Worm (Caenorhabditis elegans): ENCODE measurements around the gene sre-48.

sre-48 gene

DNA sequence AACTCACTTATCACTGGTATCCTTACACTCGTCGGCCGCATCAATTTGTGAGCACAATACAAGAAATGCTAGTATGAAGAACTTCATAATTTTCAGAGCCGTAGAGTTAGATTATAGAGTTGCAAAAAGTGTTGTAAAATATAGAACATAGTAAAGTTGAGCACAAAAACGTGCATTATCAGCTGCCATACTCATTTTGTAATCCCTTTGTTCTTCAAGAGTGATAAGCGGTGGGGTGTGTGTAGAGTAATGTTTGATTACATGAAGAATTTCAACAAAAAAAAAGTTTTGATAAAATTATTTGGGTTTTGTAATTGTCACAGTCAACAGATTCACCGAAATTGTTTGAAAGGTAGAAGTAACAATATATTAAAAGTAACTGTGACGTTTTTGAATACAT is 3.2 kb upstream of the sre-48 start, which contains the start of the genes Y39G8B.13 and Y39G8B.10:
TSS of gene Y39G8B.13 (minus strand) at position 125 of the 400 bp plus-strand sequence.
TSS of gene Y39G8B.10 (minus strand) at position 193 of the 400 bp plus-strand sequence.
- TF ChIP-seq aly-1 (tag; optimal IDR thresholded peaks at IDR 0.05) (no peak), hnd-1 (tag; optimal IDR thresholded peaks at IDR 0.05) (no peak)

DNA sequence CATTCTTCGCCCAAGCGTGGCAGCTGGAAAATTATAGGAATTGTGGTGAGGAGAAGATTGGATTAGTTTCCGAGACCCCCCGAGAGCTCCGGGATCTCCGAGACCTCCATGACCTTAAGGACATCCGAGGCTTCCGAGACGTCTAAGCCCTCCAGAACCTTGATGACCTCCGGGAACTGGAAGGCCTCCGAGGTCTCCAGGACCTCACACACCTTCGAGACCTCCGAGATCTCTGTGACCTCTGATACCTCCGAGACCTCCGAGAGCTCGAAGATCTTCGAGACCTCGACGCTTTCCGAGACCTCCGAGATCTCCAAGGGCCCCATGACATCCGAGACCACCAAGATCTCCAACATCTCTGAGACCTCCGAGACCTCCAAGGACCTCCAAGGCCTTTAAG is 2.6 kb upstream of the sre-48 start:
- TF ChIP-seq pes-1 (GFP tag; IDR thresholded peaks at IDR 0.05) (no peak), tbx-11 (GFP tag; IDR thresholded peaks at IDR 0.05) (no peak), scrt-1 (GFP tag; IDR thresholded peaks at IDR 0.05) (no peak), F13C5.2 (tag; optimal IDR thresholded peaks at IDR 0.05) (no peak), B0310.2 (tag; optimal IDR thresholded peaks at IDR 0.05) (no peak), ceh-36 (tag; optimal IDR thresholded peaks at IDR 0.05) (no peak), hmbx-1 (tag; optimal IDR thresholded peaks at IDR 0.05) (no peak), aly-1 (tag; optimal IDR thresholded peaks at IDR 0.05) (no peak), ets-7 (tag; optimal IDR thresholded peaks at IDR 0.05) (no peak), flt-1 (GFP tag; IDR thresholded peaks at IDR 0.05) (no peak), tra-4 (tag; optimal IDR thresholded peaks at IDR 0.05) (no peak), hmg-4 (GFP tag; optimal IDR thresholded peaks at IDR 0.05) (no peak)

DNA sequence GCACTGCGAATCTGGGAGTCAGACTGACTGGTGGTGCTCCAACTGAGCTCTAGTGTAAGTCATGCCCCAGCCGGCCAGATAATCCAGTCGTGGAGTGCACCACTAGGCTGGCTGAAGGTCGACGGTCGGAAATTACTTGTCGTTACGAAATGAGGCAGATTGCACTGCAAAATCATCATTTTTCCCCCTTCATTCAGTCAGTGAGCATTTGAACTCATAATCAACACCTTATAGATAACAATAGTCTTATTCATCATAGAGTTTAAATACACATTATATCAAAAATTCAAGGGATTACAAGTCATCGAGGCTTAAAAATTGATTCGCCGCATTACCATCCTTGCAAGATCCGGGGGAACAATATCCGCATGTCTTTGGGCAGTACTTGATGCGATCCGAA is 2.1 kb upstream of the sre-48 start:
- no peak for TF ChIP-seq sea-1 (GFP tag; conservative IDR thresholded peaks at IDR 0.05)
- TF ChIP-seq aly-1 (tag; optimal IDR thresholded peaks at IDR 0.05) = no peak
- no peak for TF ChIP-seq ceh-13 (GFP tag; optimal IDR thresholded peaks at IDR 0.05)
- TF ChIP-seq F13C5.2 (tag; optimal IDR thresholded peaks at IDR 0.05) = no peak
- TF ChIP-seq tra-4 (tag; optimal IDR thresholded peaks at IDR 0.05) = no peak
- no peak for TF ChIP-seq hnd-1 (tag; optimal IDR thresholded peaks at IDR 0.05)
- TF ChIP-seq B0310.2 (tag; optimal IDR thresholded peaks at IDR 0.05) = no peak
- no peak for TF ChIP-seq hmg-4 (GFP tag; optimal IDR thresholded peaks at IDR 0.05)
- no peak for TF ChIP-seq tbx-11 (GFP tag; IDR thresholded peaks at IDR 0.05)
- TF ChIP-seq hmbx-1 (tag; optimal IDR thresholded peaks at IDR 0.05) = no peak
- no peak for TF ChIP-seq pes-1 (GFP tag; IDR thresholded peaks at IDR 0.05)
- TF ChIP-seq ets-7 (tag; optimal IDR thresholded peaks at IDR 0.05) = no peak
- TF ChIP-seq ceh-36 (tag; optimal IDR thresholded peaks at IDR 0.05) = no peak
- no peak for TF ChIP-seq scrt-1 (GFP tag; IDR thresholded peaks at IDR 0.05)

DNA sequence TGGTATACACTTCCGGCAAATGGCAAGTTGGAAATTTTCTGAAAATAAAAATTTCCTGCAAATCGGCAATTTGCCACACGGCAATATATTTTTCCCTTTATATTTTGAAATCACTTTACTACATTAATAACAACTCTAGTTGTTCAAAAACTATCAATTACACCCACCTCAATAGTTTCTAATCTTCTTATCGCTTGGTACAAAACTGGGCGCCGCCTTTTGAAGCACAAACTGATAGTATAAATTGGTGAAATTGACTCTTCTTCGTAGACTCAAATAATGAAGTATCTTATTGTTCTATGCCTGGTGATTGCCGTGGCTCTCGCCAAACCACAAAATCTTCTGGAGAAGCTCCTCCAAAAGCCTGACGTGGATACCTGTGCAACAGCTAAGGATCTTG is 1.4 kb upstream of the sre-48 start, which contains the start of gene Y39G8B.9:
TSS of gene Y39G8B.9 (plus strand) at position 269 of the 400 bp plus-strand sequence.
- TF ChIP-seq flt-1 (GFP tag; IDR thresholded peaks at IDR 0.05) = no peak
- TF ChIP-seq hnd-1 (tag; optimal IDR thresholded peaks at IDR 0.05) = no peak
- no peak for TF ChIP-seq scrt-1 (GFP tag; IDR thresholded peaks at IDR 0.05)
- no peak for TF ChIP-seq F13C5.2 (tag; optimal IDR thresholded peaks at IDR 0.05)
- TF ChIP-seq pes-1 (GFP tag; IDR thresholded peaks at IDR 0.05) = no peak
- no peak for TF ChIP-seq ets-7 (tag; optimal IDR thresholded peaks at IDR 0.05)
- no peak for TF ChIP-seq tra-4 (tag; optimal IDR thresholded peaks at IDR 0.05)

DNA sequence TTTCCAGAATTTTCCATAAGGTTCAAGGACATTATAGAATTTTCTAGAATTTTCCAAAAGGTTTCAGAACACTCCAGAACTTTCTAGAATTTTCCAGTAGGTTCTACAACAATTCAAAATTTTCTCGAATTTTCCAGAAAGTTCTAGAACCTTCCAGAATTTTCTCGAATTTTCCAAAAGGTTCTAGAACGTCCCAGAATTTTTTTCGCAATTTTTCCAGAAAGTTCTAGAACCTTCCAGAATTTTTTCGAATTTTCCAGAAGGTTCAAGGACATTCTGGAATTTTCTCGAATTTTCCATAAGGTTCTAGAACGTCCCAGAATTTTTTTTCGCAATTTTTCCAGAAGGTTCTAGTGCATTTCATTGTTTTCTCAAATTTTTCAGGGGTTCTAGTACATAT is 2.0 kb downstream of the sre-48 start:
- TF ChIP-seq flt-1 (GFP tag; IDR thresholded peaks at IDR 0.05) = no peak
- TF ChIP-seq tra-4 (tag; optimal IDR thresholded peaks at IDR 0.05) = no peak
- no peak for TF ChIP-seq sea-1 (GFP tag; conservative IDR thresholded peaks at IDR 0.05)
- TF ChIP-seq ets-7 (tag; optimal IDR thresholded peaks at IDR 0.05) = no peak
- TF ChIP-seq ama-1 (optimal IDR thresholded peaks at IDR 0.05) = no peak
- no peak for TF ChIP-seq ceh-13 (GFP tag; optimal IDR thresholded peaks at IDR 0.05)
- no peak for TF ChIP-seq F13C5.2 (tag; optimal IDR thresholded peaks at IDR 0.05)
- no peak for TF ChIP-seq hmg-4 (GFP tag; optimal IDR thresholded peaks at IDR 0.05)
- TF ChIP-seq scrt-1 (GFP tag; IDR thresholded peaks at IDR 0.05) = no peak
- no peak for TF ChIP-seq ceh-36 (tag; optimal IDR thresholded peaks at IDR 0.05)
- no peak for TF ChIP-seq aly-1 (tag; optimal IDR thresholded peaks at IDR 0.05)
- no peak for TF ChIP-seq tbx-11 (GFP tag; IDR thresholded peaks at IDR 0.05)
- TF ChIP-seq tbx-37 (GFP tag; conservative IDR thresholded peaks at IDR 0.05) = no peak
- no peak for TF ChIP-seq hmbx-1 (tag; optimal IDR thresholded peaks at IDR 0.05)
- no peak for TF ChIP-seq B0310.2 (tag; optimal IDR thresholded peaks at IDR 0.05)
- no peak for TF ChIP-seq pes-1 (GFP tag; IDR thresholded peaks at IDR 0.05)
- no peak for TF ChIP-seq hnd-1 (tag; optimal IDR thresholded peaks at IDR 0.05)

DNA sequence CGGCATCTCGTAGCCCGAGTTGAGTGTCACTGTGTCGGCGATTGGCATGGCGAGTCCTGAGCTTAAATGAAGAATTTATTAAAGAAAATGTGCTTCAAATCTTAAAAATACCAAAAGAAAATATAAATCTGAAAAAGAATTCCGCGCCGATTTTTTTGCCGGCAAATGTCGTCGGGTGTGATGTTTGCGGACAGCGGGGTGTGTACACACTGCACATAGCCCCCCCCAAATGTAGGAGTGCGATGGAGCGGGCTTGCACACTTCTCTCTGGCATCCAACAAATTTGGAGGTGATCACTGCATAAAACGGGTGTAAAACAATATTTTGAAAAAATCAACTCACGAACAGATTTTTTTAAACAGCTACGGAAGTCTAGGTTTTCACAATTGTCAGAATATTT is 3.5 kb downstream of the sre-48 start, which contains the start of gene Y39G8B.2:
TSS of gene Y39G8B.2 (minus strand) at position 61 of the 400 bp plus-strand sequence.
- TF ChIP-seq tbx-37 (GFP tag; conservative IDR thresholded peaks at IDR 0.05) (no peak), pes-1 (GFP tag; IDR thresholded peaks at IDR 0.05) (peak; percentile 68), B0310.2 (tag; optimal IDR thresholded peaks at IDR 0.05) (no peak), ets-7 (tag; optimal IDR thresholded peaks at IDR 0.05) (no peak), ceh-13 (GFP tag; optimal IDR thresholded peaks at IDR 0.05) (no peak), aly-1 (tag; optimal IDR thresholded peaks at IDR 0.05) (no peak), tra-4 (tag; optimal IDR thresholded peaks at IDR 0.05) (no peak), scrt-1 (GFP tag; IDR thresholded peaks at IDR 0.05) (peak; percentile 43; the same call in 1 of the 2 replicates), hnd-1 (tag; optimal IDR thresholded peaks at IDR 0.05) (no peak), sea-1 (GFP tag; conservative IDR thresholded peaks at IDR 0.05) (no peak), ceh-36 (tag; optimal IDR thresholded peaks at IDR 0.05) (no peak), flt-1 (GFP tag; IDR thresholded peaks at IDR 0.05) (0 out of 2 replicates have a peak, but pooled peaks have one; percentile 32), tbx-11 (GFP tag; IDR thresholded peaks at IDR 0.05) (0 out of 2 replicates have a peak, but pooled peaks have one; percentile 43), hmg-4 (GFP tag; optimal IDR thresholded peaks at IDR 0.05) (peak; percentile 66), F13C5.2 (tag; optimal IDR thresholded peaks at IDR 0.05) (peak; percentile 73), ama-1 (optimal IDR thresholded peaks at IDR 0.05) (no peak)

DNA sequence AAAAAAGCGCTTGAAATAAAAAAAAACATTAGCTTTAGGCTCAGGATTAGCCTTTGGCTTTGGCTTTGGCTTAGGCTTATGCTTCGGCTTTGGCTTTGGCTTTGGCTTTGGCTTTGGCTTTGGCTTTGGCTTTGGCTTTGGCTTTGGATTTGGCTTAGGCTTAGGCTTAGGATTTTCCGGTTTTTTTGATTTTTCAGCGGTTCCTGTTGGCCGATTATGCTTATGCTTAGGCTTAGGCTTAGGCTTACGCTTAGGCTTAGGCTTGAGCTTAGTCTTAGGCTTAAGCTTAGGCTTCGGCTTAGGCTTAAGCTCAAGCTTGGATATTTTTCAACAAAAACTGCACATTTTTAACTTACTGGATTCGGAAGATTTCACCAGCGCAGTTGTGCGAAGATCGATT is 5.5 kb downstream of the sre-48 start:
- TF ChIP-seq sea-1 (GFP tag; conservative IDR thresholded peaks at IDR 0.05) (no peak), aly-1 (tag; optimal IDR thresholded peaks at IDR 0.05) (no peak), hmbx-1 (tag; optimal IDR thresholded peaks at IDR 0.05) (no peak), hmg-4 (GFP tag; optimal IDR thresholded peaks at IDR 0.05) (no peak), flt-1 (GFP tag; IDR thresholded peaks at IDR 0.05) (no peak), ceh-36 (tag; optimal IDR thresholded peaks at IDR 0.05) (peak; percentile 71), tra-4 (tag; optimal IDR thresholded peaks at IDR 0.05) (no peak), tbx-11 (GFP tag; IDR thresholded peaks at IDR 0.05) (no peak)

DNA sequence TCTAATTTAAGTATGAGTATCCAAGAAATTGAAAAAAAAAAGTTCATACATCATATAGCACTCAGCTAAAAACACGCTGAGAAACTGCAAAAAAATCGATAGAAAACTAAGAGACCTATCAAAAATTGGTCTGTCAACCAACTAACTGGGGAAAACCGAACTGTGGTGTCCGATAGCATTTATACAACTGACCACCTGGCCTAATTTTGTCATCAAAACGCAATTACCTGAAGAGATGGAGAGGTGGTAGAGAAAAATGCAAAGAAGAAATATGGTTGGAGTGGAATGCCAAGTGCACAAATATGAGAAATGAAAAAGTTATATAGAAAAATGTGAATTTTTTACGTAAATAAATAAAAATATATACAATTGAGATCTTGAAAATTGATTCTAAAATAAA is 6.2 kb downstream of the sre-48 start, which contains the start of gene Y39G8B.1:
TSS of gene Y39G8B.1 (minus strand) at position 299 of the 400 bp plus-strand sequence.
- TF ChIP-seq B0310.2 (tag; optimal IDR thresholded peaks at IDR 0.05) = no peak
- no peak for TF ChIP-seq aly-1 (tag; optimal IDR thresholded peaks at IDR 0.05)
- no peak for TF ChIP-seq sea-1 (GFP tag; conservative IDR thresholded peaks at IDR 0.05)
- no peak for TF ChIP-seq pes-1 (GFP tag; IDR thresholded peaks at IDR 0.05)
- no peak for TF ChIP-seq F13C5.2 (tag; optimal IDR thresholded peaks at IDR 0.05)
- no peak for TF ChIP-seq ama-1 (optimal IDR thresholded peaks at IDR 0.05)
- no peak for TF ChIP-seq hnd-1 (tag; optimal IDR thresholded peaks at IDR 0.05)
- no peak for TF ChIP-seq tbx-11 (GFP tag; IDR thresholded peaks at IDR 0.05)
- TF ChIP-seq ceh-36 (tag; optimal IDR thresholded peaks at IDR 0.05) = no peak
- no peak for TF ChIP-seq ets-7 (tag; optimal IDR thresholded peaks at IDR 0.05)
- no peak for TF ChIP-seq flt-1 (GFP tag; IDR thresholded peaks at IDR 0.05)
- no peak for TF ChIP-seq scrt-1 (GFP tag; IDR thresholded peaks at IDR 0.05)
- no peak for TF ChIP-seq ceh-13 (GFP tag; optimal IDR thresholded peaks at IDR 0.05)
- TF ChIP-seq tbx-37 (GFP tag; conservative IDR thresholded peaks at IDR 0.05) = no peak
- no peak for TF ChIP-seq hmbx-1 (tag; optimal IDR thresholded peaks at IDR 0.05)
- TF ChIP-seq tra-4 (tag; optimal IDR thresholded peaks at IDR 0.05) = no peak
